Worm (Caenorhabditis elegans): ENCODE results near the gene F14D2.19.

- TF ChIP-seq egl-27 (tag; optimal IDR thresholded peaks at IDR 0.05) (no peak), nhr-77 (tag; optimal IDR thresholded peaks at IDR 0.05) (no peak)
These were observed 8.0 kb upstream of the F14D2.19 start, which contains the start of gene bath-28 for ce11 chrII:3344917-3345316.
